Fruit fly (Drosophila melanogaster) whole organism, embryonic: ENCODE measurements around the gene CG43085.
A peak's percentile ranks its signal among the peaks of the same experiment; 100 is the strongest.

Source experiments
- BtbVII ChIP-seq: fragments of 200-800 bp; sonication (Bioruptor generic); optimal IDR thresholded peaks from 3 replicates; lab custom pipeline; 2017; ENCODE audit warnings: missing biosample characterization, mild to moderate bottlenecking, missing genetic modification characterization
- C15 ChIP-seq: fragments of 200-800 bp; sonication (Bioruptor generic); IDR thresholded peaks from 3 replicates; pipeline ENCODE4 v1.3.6; 2022; ENCODE audit warnings: missing biosample characterization, missing genetic modification characterization
- CG10147 ChIP-seq: fragments of 200-800 bp; sonication (Bioruptor generic); optimal IDR thresholded peaks from 2 replicates; lab custom pipeline; 2019; ENCODE audit warnings: missing biosample characterization, mild to moderate bottlenecking, missing genetic modification characterization, moderate library complexity
- CG10209 ChIP-seq: fragments of 200-800 bp; sonication (Bioruptor generic); optimal IDR thresholded peaks from 3 replicates; lab custom pipeline; 2017; ENCODE audit warnings: missing biosample characterization, mild to moderate bottlenecking, missing genetic modification characterization, missing genetic modification reagents
- CG11093 ChIP-seq: fragments of 200-800 bp; sonication (Bioruptor generic); IDR thresholded peaks from 3 replicates; pipeline ENCODE4 v1.3.6; 2022; ENCODE audit warnings: missing biosample characterization, missing genetic modification characterization
- CG11247 ChIP-seq: fragments of 200-800 bp; sonication (Bioruptor generic); IDR thresholded peaks from 2 replicates; pipeline ENCODE4 v1.3.6; 2022; ENCODE audit warnings: missing biosample characterization, missing genetic modification characterization
- CG11696 ChIP-seq: fragments of 200-800 bp; sonication (Bioruptor generic); IDR thresholded peaks from 2 replicates; pipeline ENCODE4 v1.3.6; 2022; ENCODE audit warnings: missing biosample characterization, missing genetic modification characterization
- CG12236 ChIP-seq: fragments of 200-800 bp; sonication (Bioruptor generic); optimal IDR thresholded peaks from 2 replicates; lab custom pipeline; 2016; ENCODE audit warnings: missing biosample characterization, missing genetic modification characterization
- CG13624 ChIP-seq: fragments of 200-800 bp; sonication (Bioruptor generic); optimal IDR thresholded peaks from 2 replicates; lab custom pipeline; 2016; ENCODE audit warnings: missing biosample characterization, missing genetic modification characterization
- CG13775 ChIP-seq: fragments of 200-800 bp; sonication (Bioruptor generic); optimal IDR thresholded peaks from 3 replicates; lab custom pipeline; 2017; ENCODE audit warnings: missing biosample characterization, mild to moderate bottlenecking, missing genetic modification characterization
- CG14050 ChIP-seq: fragments of 200-800 bp; sonication (Bioruptor generic); IDR thresholded peaks from 3 replicates; pipeline ENCODE4 v1.3.6; 2022; ENCODE audit warnings: missing biosample characterization, missing genetic modification characterization
- CG15269 ChIP-seq: fragments of 200-800 bp; sonication (Bioruptor generic); optimal IDR thresholded peaks from 2 replicates; lab custom pipeline; 2018; ENCODE audit warnings: missing biosample characterization, mild to moderate bottlenecking, missing genetic modification characterization, moderate library complexity
- CG15514 ChIP-seq: fragments of 200-800 bp; sonication (Bioruptor generic); optimal IDR thresholded peaks from 3 replicates; lab custom pipeline; 2017; ENCODE audit warnings: missing biosample characterization, missing genetic modification characterization, mild to moderate bottlenecking, moderate library complexity, missing genetic modification reagents
- CG17361 ChIP-seq: fragments of 200-800 bp; sonication (Bioruptor generic); IDR thresholded peaks from 3 replicates; pipeline ENCODE4 v1.3.6; 2022; ENCODE audit warnings: missing biosample characterization, missing genetic modification characterization
- CG17912 ChIP-seq: fragments of 200-800 bp; sonication (Bioruptor generic); optimal IDR thresholded peaks from 2 replicates; lab custom pipeline; 2018; ENCODE audit warnings: missing biosample characterization, mild to moderate bottlenecking, missing genetic modification characterization
- CG1832 ChIP-seq: fragments of 200-800 bp; sonication (Bioruptor generic); optimal IDR thresholded peaks from 2 replicates; lab custom pipeline; 2017; ENCODE audit warnings: missing biosample characterization, mild to moderate bottlenecking, missing genetic modification characterization, inconsistent platforms
- CG18599 ChIP-seq: fragments of 200-800 bp; sonication (Bioruptor generic); optimal IDR thresholded peaks from 3 replicates; lab custom pipeline; 2017; ENCODE audit warnings: missing biosample characterization, missing genetic modification characterization, mild to moderate bottlenecking, moderate library complexity, missing genetic modification reagents
- CG2116 ChIP-seq: fragments of 200-800 bp; sonication (Bioruptor generic); optimal IDR thresholded peaks from 3 replicates; lab custom pipeline; 2018; ENCODE audit warnings: missing biosample characterization, mild to moderate bottlenecking, missing genetic modification characterization
- CG30431 ChIP-seq: fragments of 200-800 bp; sonication (Bioruptor generic); optimal IDR thresholded peaks from 2 replicates; lab custom pipeline; 2017; ENCODE audit warnings: missing biosample characterization, missing genetic modification characterization
- CG3065 ChIP-seq: fragments of 200-800 bp; sonication (Bioruptor generic); optimal IDR thresholded peaks from 2 replicates; lab custom pipeline; 2016; ENCODE audit warnings: missing biosample characterization, missing genetic modification characterization
- CG31224 ChIP-seq: fragments of 200-800 bp; sonication (Bioruptor generic); IDR thresholded peaks from 2 replicates; pipeline ENCODE4 v1.3.6; 2022; ENCODE audit warnings: missing biosample characterization, missing genetic modification characterization
- CG31388 ChIP-seq: fragments of 200-800 bp; sonication (Bioruptor generic); optimal IDR thresholded peaks from 2 replicates; lab custom pipeline; 2016; ENCODE audit warnings: missing biosample characterization, missing genetic modification characterization
- CG32532 ChIP-seq: fragments of 200-800 bp; sonication (Bioruptor generic); IDR thresholded peaks from 2 replicates; pipeline ENCODE4 v1.3.6; 2022; ENCODE audit warnings: missing biosample characterization, missing genetic modification characterization
- CG8089 ChIP-seq: fragments of 200-800 bp; sonication (Bioruptor generic); optimal IDR thresholded peaks from 3 replicates; lab custom pipeline; 2016; ENCODE audit warnings: missing biosample characterization, missing genetic modification characterization
- CG8290 ChIP-seq, 3 experiments: fragments of 200-800 bp; sonication (Bioruptor generic); optimal IDR thresholded peaks; 2 replicates each; lab custom pipeline; 2016 to 2019; ENCODE audit warnings: missing biosample characterization in 3 of 3, missing genetic modification characterization in 3 of 3, mild to moderate bottlenecking in 2 of 3, moderate library complexity in 1 of 3
- CG9609 ChIP-seq: fragments of 200-800 bp; sonication (Bioruptor generic); optimal IDR thresholded peaks from 3 replicates; lab custom pipeline; 2016; ENCODE audit warnings: missing biosample characterization, missing genetic modification characterization
- Dref ChIP-seq: fragments of 200-800 bp; sonication (Bioruptor generic); IDR thresholded peaks from 2 replicates; pipeline ENCODE4 v1.3.6; 2022; ENCODE audit warnings: missing biosample characterization, missing genetic modification characterization
- E2f1 ChIP-seq: fragments of 200-800 bp; sonication (Bioruptor generic); IDR thresholded peaks from 2 replicates; pipeline ENCODE4 v1.3.6; 2022; ENCODE audit warnings: missing biosample characterization, missing genetic modification characterization
- MBD-R2 ChIP-seq: fragments of 200-800 bp; sonication (Bioruptor generic); IDR thresholded peaks from 2 replicates; pipeline ENCODE4 v1.3.6; 2022; ENCODE audit warnings: missing biosample characterization, missing genetic modification characterization
- Nf-YC ChIP-seq: fragments of 200-800 bp; optimal IDR thresholded peaks from 3 replicates; lab custom pipeline; 2019; ENCODE audit warnings: missing biosample characterization, mild to moderate bottlenecking, missing genetic modification characterization, moderate library complexity
- Poxn ChIP-seq: fragments of 200-800 bp; sonication (Bioruptor generic); IDR thresholded peaks from 2 replicates; pipeline ENCODE4 v1.3.6; 2022; ENCODE audit warnings: missing biosample characterization, missing genetic modification characterization
- Ssrp ChIP-seq: fragments of 200-800 bp; sonication (Bioruptor generic); optimal IDR thresholded peaks from 2 replicates; lab custom pipeline; 2018; ENCODE audit warnings: missing biosample characterization, mild to moderate bottlenecking, missing genetic modification characterization, moderate library complexity
- Taf1 ChIP-seq: fragments of 200-800 bp; sonication (Bioruptor generic); IDR thresholded peaks from 2 replicates; pipeline ENCODE4 v1.3.6; 2022; ENCODE audit warnings: missing biosample characterization, missing genetic modification characterization
- cwo ChIP-seq: fragments of 200-800 bp; sonication (Bioruptor generic); optimal IDR thresholded peaks from 3 replicates; lab custom pipeline; 2017; ENCODE audit warnings: missing biosample characterization, missing genetic modification characterization, mild to moderate bottlenecking, moderate library complexity, missing genetic modification reagents
- da ChIP-seq: fragments of 200-800 bp; sonication (Bioruptor generic); optimal IDR thresholded peaks from 2 replicates; lab custom pipeline; 2016; ENCODE audit warnings: missing biosample characterization, missing genetic modification characterization
- grn ChIP-seq: fragments of 200-800 bp; sonication (Bioruptor generic); optimal IDR thresholded peaks from 3 replicates; lab custom pipeline; 2017; ENCODE audit warnings: missing biosample characterization, missing genetic modification characterization
- ham ChIP-seq: fragments of 200-800 bp; sonication (Bioruptor generic); IDR thresholded peaks from 2 replicates; pipeline ENCODE4 v1.3.6; 2022; ENCODE audit warnings: missing biosample characterization, missing genetic modification characterization
- nerfin-1 ChIP-seq: fragments of 200-800 bp; sonication (Bioruptor generic); optimal IDR thresholded peaks from 3 replicates; lab custom pipeline; 2019; ENCODE audit warnings: missing biosample characterization, mild to moderate bottlenecking, missing genetic modification characterization, moderate library complexity
- nom ChIP-seq: fragments of 200-800 bp; sonication (Bioruptor generic); optimal IDR thresholded peaks from 2 replicates; lab custom pipeline; 2017; ENCODE audit warnings: missing biosample characterization, missing genetic modification characterization, mild to moderate bottlenecking, moderate library complexity, missing genetic modification reagents
- odd ChIP-seq: fragments of 200-800 bp; sonication (Bioruptor generic); optimal IDR thresholded peaks from 2 replicates; lab custom pipeline; 2017; ENCODE audit warnings: missing biosample characterization, mild to moderate bottlenecking, missing genetic modification characterization
- pita ChIP-seq: fragments of 200-800 bp; sonication (Bioruptor generic); optimal IDR thresholded peaks from 2 replicates; lab custom pipeline; 2017; ENCODE audit warnings: missing biosample characterization, mild to moderate bottlenecking, missing genetic modification characterization
- pros ChIP-seq: fragments of 200-800 bp; sonication (Bioruptor generic); optimal IDR thresholded peaks from 3 replicates; lab custom pipeline; 2019; ENCODE audit warnings: missing biosample characterization, mild to moderate bottlenecking, missing genetic modification characterization, moderate library complexity
- repo ChIP-seq: fragments of 200-800 bp; sonication (Bioruptor generic); optimal IDR thresholded peaks from 2 replicates; lab custom pipeline; 2016; ENCODE audit warnings: missing biosample characterization, missing genetic modification characterization
- rib ChIP-seq: fragments of 200-800 bp; sonication (Bioruptor generic); IDR thresholded peaks from 2 replicates; pipeline ENCODE4 v1.3.6; 2022; ENCODE audit warnings: missing biosample characterization, missing genetic modification characterization
- salm ChIP-seq: fragments of 200-800 bp; sonication (Bioruptor generic); optimal IDR thresholded peaks from 2 replicates; lab custom pipeline; 2018; ENCODE audit warnings: missing biosample characterization, mild to moderate bottlenecking, missing genetic modification characterization
- twi ChIP-seq: fragments of 200-800 bp; optimal IDR thresholded peaks from 2 replicates; lab custom pipeline; 2019; ENCODE audit warnings: missing biosample characterization, mild to moderate bottlenecking, missing genetic modification characterization, moderate library complexity
- unc-4 ChIP-seq: fragments of 200-800 bp; sonication (Bioruptor generic); IDR thresholded peaks from 2 replicates; pipeline ENCODE4 v1.3.6; 2022; ENCODE audit warnings: missing biosample characterization, missing genetic modification characterization; ENCODE audit not compliant: partially characterized antibody
- zf30C ChIP-seq: fragments of 200-800 bp; sonication (Bioruptor generic); optimal IDR thresholded peaks from 3 replicates; lab custom pipeline; 2018; ENCODE audit warnings: missing biosample characterization, mild to moderate bottlenecking, missing genetic modification characterization

The CG43085 gene

DNA sequence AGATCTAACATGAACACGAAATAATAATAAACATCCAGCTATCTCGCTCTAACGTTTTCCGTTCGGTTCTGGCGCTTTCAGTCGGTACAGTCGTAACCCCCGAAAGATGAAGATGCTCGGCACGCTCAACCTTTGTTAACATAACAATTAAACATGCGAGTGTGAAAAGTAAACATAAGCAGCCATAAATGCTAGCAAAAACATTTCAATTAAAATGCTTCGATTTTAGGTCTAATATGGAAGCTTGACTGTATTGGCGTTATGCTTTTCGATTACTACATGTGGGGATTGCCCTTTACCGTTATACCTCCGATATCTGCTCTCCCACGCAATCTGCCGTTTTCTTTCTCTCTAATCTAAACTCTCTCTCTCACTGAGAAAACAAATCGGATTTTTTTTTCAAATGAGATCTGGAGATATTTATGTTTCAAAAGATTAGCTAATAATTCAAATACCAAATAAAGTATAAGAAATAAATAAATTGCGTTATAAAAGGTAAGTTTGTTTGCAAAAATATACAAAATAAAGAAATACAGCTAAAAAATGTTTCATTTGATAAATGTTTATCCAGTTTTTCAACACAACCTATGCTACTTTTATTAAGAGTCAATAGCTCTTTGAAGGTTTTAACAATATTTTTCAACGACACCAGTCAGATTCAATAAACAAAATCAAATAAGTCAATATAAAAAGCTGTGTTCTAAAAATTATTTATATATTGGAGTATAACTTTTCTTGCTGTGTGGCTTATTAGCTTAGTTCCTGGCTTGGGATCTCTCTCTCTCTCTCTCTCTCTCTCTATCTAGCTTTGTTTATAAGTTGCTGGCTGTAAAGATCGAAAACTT is 12.1 kb upstream of the CG43085 start (continued):
- TF ChIP-seq BtbVII (peak; percentile 89), CG31388 (peak; percentile 68), CG11093 (GFP tag; lab: Robert Waterston, UW) (peak; percentile 82), CG11696 (GFP tag; lab: Robert Waterston, UW) (peak; percentile 80), CG1832 (GFP tag; lab: Kevin White, UChicago) (no peak), rib (GFP tag; lab: Robert Waterston, UW) (peak; percentile 95), da (GFP tag; lab: Kevin White, UChicago) (peak; percentile 77), grn (GFP tag; lab: Kevin White, UChicago) (peak; percentile 30), nom (no peak), Taf1 (peak; percentile 95), CG2116 (GFP tag; lab: Kevin White, UChicago) (peak; percentile 59), cwo (peak; percentile 86), CG13775 (GFP tag; lab: Kevin White, UChicago) (peak; percentile 71), CG10147 (GFP tag; lab: Kevin White, UChicago) (peak; percentile 84), CG9609 (GFP tag; lab: Kevin White, UChicago) (peak; percentile 91), unc-4 (peak; percentile 16; the same call in 1 of the 2 replicates), salm (tag; lab: Kevin White, UChicago) (peak; percentile 76), Nf-YC (tag; lab: Kevin White, UChicago) (peak; percentile 45), CG15269 (tag; lab: Kevin White, UChicago) (peak; percentile 83), MBD-R2 (GFP tag; lab: Robert Waterston, UW) (peak; percentile 89), E2f1 (GFP tag; lab: Robert Waterston, UW) (peak; percentile 91), CG8089 (GFP tag; lab: Kevin White, UChicago) (peak; percentile 74), odd (GFP tag; lab: Kevin White, UChicago) (peak; percentile 78), C15 (peak; percentile 91), Dref (GFP tag; lab: Robert Waterston, UW) (peak; percentile 49), nerfin-1 (peak; percentile 43), pros (GFP tag; lab: Kevin White, UChicago) (no peak), CG11247 (GFP tag; lab: Robert Waterston, UW) (peak; percentile 93), CG18599 (peak; percentile 95), CG31224 (GFP tag; lab: Robert Waterston, UW) (peak; percentile 91), CG10209 (GFP tag; lab: Kevin White, UChicago) (peak; percentile 84), CG32532 (GFP tag; lab: Robert Waterston, UW) (peak; percentile 97), CG17361 (peak; percentile 72), CG3065 (GFP tag; lab: Kevin White, UChicago) (peak; percentile 65), CG14050 (peak; percentile 85), Poxn (GFP tag; lab: Robert Waterston, UW) (peak; percentile 57; the same call in 1 of the 2 replicates), CG8290 (GFP tag; optimal IDR thresholded peaks at IDR 0.05; lab: Kevin White, UChicago) (peak; percentile 62), CG8290 (tag; optimal IDR thresholded peaks at IDR 0.05; lab: Kevin White, UChicago) (peak in 1 of 2 experiments; percentile 99), CG13624 (GFP tag; lab: Kevin White, UChicago) (peak; percentile 93), repo (GFP tag; lab: Kevin White, UChicago) (peak; percentile 79), ham (GFP tag; lab: Robert Waterston, UW) (peak; percentile 74; the same call in 1 of the 2 replicates), Ssrp (peak; percentile 73), CG17912 (peak; percentile 15), twi (tag; lab: Kevin White, UChicago) (peak; percentile 56), CG15514 (GFP tag; lab: Kevin White, UChicago) (peak; percentile 82), CG30431 (GFP tag; lab: Kevin White, UChicago) (peak; percentile 79), CG12236 (peak; percentile 75), zf30C (peak; percentile 36), pita (no peak)
